Fruit fly (Drosophila melanogaster): ENCODE data around the gene dnk.
A peak's percentile ranks its signal among the peaks of the same experiment; 100 is the strongest.

dnk gene

DNA sequence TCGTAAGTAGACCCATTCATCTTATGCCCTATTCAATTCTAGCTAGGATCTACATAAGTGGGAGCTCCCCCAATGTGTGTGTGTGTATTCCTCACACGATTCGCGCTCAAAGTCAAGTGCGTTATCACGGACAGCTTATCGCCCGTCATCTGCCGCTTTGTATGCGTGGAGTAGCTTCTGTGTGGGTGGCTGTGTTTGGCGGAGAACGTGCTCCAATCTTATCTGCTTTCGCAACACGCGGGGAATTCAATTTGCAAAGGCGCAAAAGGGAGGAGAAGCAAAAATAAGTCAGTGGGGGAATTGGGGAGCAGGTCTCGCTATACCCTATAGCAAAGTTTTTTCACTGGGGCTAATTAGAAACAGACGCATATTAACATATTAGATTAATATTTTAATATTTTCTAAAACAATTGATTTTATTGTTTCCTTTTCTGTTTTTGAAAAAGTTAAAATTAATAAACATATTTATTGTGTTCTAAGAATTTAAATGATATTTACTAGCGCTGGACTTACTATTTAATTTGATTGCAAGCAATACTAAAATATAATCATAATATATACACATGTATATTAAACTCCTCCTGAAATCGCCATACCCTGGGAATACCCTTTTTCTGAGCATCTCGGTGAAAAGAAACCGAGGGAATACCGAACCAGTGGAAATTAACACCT, 4.5 kb downstream of the dnk start (continued):
- no peak for TF ChIP-seq trem (tag; optimal IDR thresholded peaks at IDR 0.05)
- no peak for TF ChIP-seq CG7786 (GFP tag; optimal IDR thresholded peaks at IDR 0.05)
- TF ChIP-seq kah (GFP tag; optimal IDR thresholded peaks at IDR 0.05), result no peak
- no peak for TF ChIP-seq chm (GFP tag; IDR thresholded peaks at IDR 0.05)
- TF ChIP-seq gro (GFP tag; optimal IDR thresholded peaks at IDR 0.05), result no peak
- TF ChIP-seq Sry-β (GFP tag; optimal IDR thresholded peaks at IDR 0.05), result no peak
- no peak for TF ChIP-seq slou (GFP tag; optimal IDR thresholded peaks at IDR 0.05)
- peak; percentile 45 for TF ChIP-seq CG1233 (GFP tag; optimal IDR thresholded peaks at IDR 0.05)
- TF ChIP-seq knrl (GFP tag; IDR thresholded peaks at IDR 0.05; ENCODE audit: partially characterized antibody), result no peak
- no peak for TF ChIP-seq hb (GFP tag; IDR thresholded peaks at IDR 0.05; ENCODE audit: partially characterized antibody)
- TF ChIP-seq jigr1 (GFP tag; IDR thresholded peaks at IDR 0.05), result no peak
- TF ChIP-seq ci (GFP tag; IDR thresholded peaks at IDR 0.05), result 0 out of 3 replicates have a peak, but pooled peaks have one; percentile 11
- TF ChIP-seq Xrp1 (GFP tag; IDR thresholded peaks at IDR 0.05), result peak; percentile 33; the same call in 1 of the 2 replicates
- no peak for TF ChIP-seq Oli (tag; optimal IDR thresholded peaks at IDR 0.05)
- no peak for TF ChIP-seq crc (GFP tag; optimal IDR thresholded peaks at IDR 0.05)
- TF ChIP-seq CG2129 (GFP tag; IDR thresholded peaks at IDR 0.05; ENCODE audit: partially characterized antibody), result no peak
- TF ChIP-seq CG2889 (GFP tag; IDR thresholded peaks at IDR 0.05), result no peak
- no peak for TF ChIP-seq tna (GFP tag; IDR thresholded peaks at IDR 0.05; ENCODE audit: partially characterized antibody)
- no peak for TF ChIP-seq Camta (GFP tag; optimal IDR thresholded peaks at IDR 0.05)
- no peak for TF ChIP-seq CG11093 (GFP tag; IDR thresholded peaks at IDR 0.05)
- no peak for TF ChIP-seq CG9876 (GFP tag; optimal IDR thresholded peaks at IDR 0.05)
- peak; percentile 27 for TF ChIP-seq CG15269 (tag; optimal IDR thresholded peaks at IDR 0.05)
- TF ChIP-seq BEAF-32 (GFP tag; optimal IDR thresholded peaks at IDR 0.05), result no peak
- TF ChIP-seq pho (GFP tag; optimal IDR thresholded peaks at IDR 0.05), result no peak
- TF ChIP-seq croc (GFP tag; conservative IDR thresholded peaks at IDR 0.05), result no peak
- TF ChIP-seq CG17612 (GFP tag; IDR thresholded peaks at IDR 0.05), result no peak
- no peak for TF ChIP-seq CG7357 (GFP tag; IDR thresholded peaks at IDR 0.05)
- TF ChIP-seq PHDP (tag; optimal IDR thresholded peaks at IDR 0.05), result peak; percentile 56
- no peak for TF ChIP-seq Mes4 (GFP tag; optimal IDR thresholded peaks at IDR 0.05)
- no peak for TF ChIP-seq CG6254 (GFP tag; optimal IDR thresholded peaks at IDR 0.05)
- 0 out of 3 replicates have a peak, but pooled peaks have one; percentile 31 for TF ChIP-seq vnd (GFP tag; IDR thresholded peaks at IDR 0.05; ENCODE audit: partially characterized antibody)
- TF ChIP-seq ftz-f1 (GFP tag; optimal IDR thresholded peaks at IDR 0.05), result no peak
- TF ChIP-seq Kr (GFP tag; optimal IDR thresholded peaks at IDR 0.05), result no peak
- TF ChIP-seq CG2678 (tag; optimal IDR thresholded peaks at IDR 0.05), result peak; percentile 78
- TF ChIP-seq CG32767 (GFP tag; IDR thresholded peaks at IDR 0.05), result no peak
- TF ChIP-seq schlank (tag; optimal IDR thresholded peaks at IDR 0.05), result no peak
- TF ChIP-seq Dfd (GFP tag; optimal IDR thresholded peaks at IDR 0.05), result no peak
- TF ChIP-seq Nf-YC (tag; optimal IDR thresholded peaks at IDR 0.05), result no peak
- TF ChIP-seq fd102C (GFP tag; optimal IDR thresholded peaks at IDR 0.05), result no peak
- no peak for TF ChIP-seq CG12071 (GFP tag; optimal IDR thresholded peaks at IDR 0.05)
- TF ChIP-seq Med (GFP tag), result peak; percentile 41
- TF ChIP-seq lmd (GFP tag; IDR thresholded peaks at IDR 0.05), result peak; percentile 16; the same call in 1 of the 2 replicates
- no peak for TF ChIP-seq crol (GFP tag; IDR thresholded peaks at IDR 0.05)
- TF ChIP-seq caup (GFP tag; optimal IDR thresholded peaks at IDR 0.05; ENCODE audit: severe bottlenecking), result peak; percentile 34
- no peak for TF ChIP-seq CG8478 (optimal IDR thresholded peaks at IDR 0.05)
- TF ChIP-seq HLH3B (GFP tag; IDR thresholded peaks at IDR 0.05), result no peak; the same call in 1 of the 2 replicates
- TF ChIP-seq CG14965 (GFP tag; optimal IDR thresholded peaks at IDR 0.05; ENCODE audit: borderline replicate concordance), result no peak
- TF ChIP-seq pan (optimal IDR thresholded peaks at IDR 0.05), result no peak
- TF ChIP-seq pan (GFP tag; optimal IDR thresholded peaks at IDR 0.05 in 1 of 2, IDR thresholded peaks at IDR 0.05 in 1 of 2), result peak in 1 of 2 experiments; percentile 26
- peak; percentile 85 for TF ChIP-seq D19B (GFP tag; optimal IDR thresholded peaks at IDR 0.05)

Data from whole organism, embryonic.